Fruit fly (Drosophila melanogaster): Measurements from ENCODE around the gene Nepl13.

Gene Nepl13

dm6 chr3R:22784674-22785316, 23.9 kb upstream of the Nepl13 start:
- TF ChIP-seq gl (tag; optimal IDR thresholded peaks at IDR 0.05), result no peak
- TF ChIP-seq D1 (tag; optimal IDR thresholded peaks at IDR 0.05), result no peak
- no peak for TF ChIP-seq CG17806 (tag; optimal IDR thresholded peaks at IDR 0.05)
- no peak for TF ChIP-seq CG9948 (tag; optimal IDR thresholded peaks at IDR 0.05)
- no peak for TF ChIP-seq Snoo (tag; optimal IDR thresholded peaks at IDR 0.05)
- no peak for TF ChIP-seq Ets98B (GFP tag; IDR thresholded peaks at IDR 0.05)
- no peak for TF ChIP-seq CG32121 (GFP tag; IDR thresholded peaks at IDR 0.05)
- TF ChIP-seq EcR (GFP tag; optimal IDR thresholded peaks at IDR 0.05), result no peak
- no peak for TF ChIP-seq CG8159 (tag; optimal IDR thresholded peaks at IDR 0.05)
- TF ChIP-seq CG15710 (tag; optimal IDR thresholded peaks at IDR 0.05), result no peak
- TF ChIP-seq CG14655 (GFP tag; optimal IDR thresholded peaks at IDR 0.05), result no peak
- TF ChIP-seq rn (GFP tag; IDR thresholded peaks at IDR 0.05), result no peak
- no peak for TF ChIP-seq Pif1A (GFP tag; optimal IDR thresholded peaks at IDR 0.05)
- TF ChIP-seq CG12605 (GFP tag; IDR thresholded peaks at IDR 0.05), result no peak

dm6 chr3R:22781412-22781811, 20.5 kb upstream of the Nepl13 start:
- TF ChIP-seq CG15710 (tag; optimal IDR thresholded peaks at IDR 0.05) (peak; percentile 16), Ets98B (GFP tag; IDR thresholded peaks at IDR 0.05) (peak; percentile 96), D1 (tag; optimal IDR thresholded peaks at IDR 0.05) (no peak), Snoo (tag; optimal IDR thresholded peaks at IDR 0.05) (no peak), CG9948 (tag; optimal IDR thresholded peaks at IDR 0.05) (no peak), CG12605 (GFP tag; IDR thresholded peaks at IDR 0.05) (peak; percentile 74), Pif1B (GFP tag; optimal IDR thresholded peaks at IDR 0.05) (peak; percentile 54), Pif1A (GFP tag; optimal IDR thresholded peaks at IDR 0.05) (peak; percentile 57), CG14655 (GFP tag; optimal IDR thresholded peaks at IDR 0.05) (peak; percentile 28), CG4496 (GFP tag; IDR thresholded peaks at IDR 0.05) (peak; percentile 82), rn (GFP tag; IDR thresholded peaks at IDR 0.05) (no peak), CG8159 (tag; optimal IDR thresholded peaks at IDR 0.05) (no peak), CG32121 (GFP tag; IDR thresholded peaks at IDR 0.05) (peak; percentile 95), EcR (GFP tag; optimal IDR thresholded peaks at IDR 0.05) (peak; percentile 28), CG13204 (GFP tag; optimal IDR thresholded peaks at IDR 0.05) (peak; percentile 32), fd96Ca (GFP tag; IDR thresholded peaks at IDR 0.05) (peak; percentile 95)

- TF ChIP-seq CG4496 (GFP tag; IDR thresholded peaks at IDR 0.05), result peak; percentile 34; the same call in 1 of the 3 replicates
- TF ChIP-seq CG32121 (GFP tag; IDR thresholded peaks at IDR 0.05), result 0 out of 2 replicates have a peak, but pooled peaks have one; percentile 20
- no peak for TF ChIP-seq rn (GFP tag; IDR thresholded peaks at IDR 0.05)
- TF ChIP-seq fd96Ca (GFP tag; IDR thresholded peaks at IDR 0.05), result no peak
- TF ChIP-seq Snoo (tag; optimal IDR thresholded peaks at IDR 0.05), result no peak
Observed at dm6 chr3R:22780135-22780534, 19.3 kb upstream of the Nepl13 start.

- TF ChIP-seq rn (GFP tag; IDR thresholded peaks at IDR 0.05), result no peak
- TF ChIP-seq fd96Ca (GFP tag; IDR thresholded peaks at IDR 0.05), result no peak
- TF ChIP-seq Snoo (tag; optimal IDR thresholded peaks at IDR 0.05), result no peak
- TF ChIP-seq CG12605 (GFP tag; IDR thresholded peaks at IDR 0.05), result no peak
- TF ChIP-seq Pif1A (GFP tag; optimal IDR thresholded peaks at IDR 0.05), result no peak
- no peak for TF ChIP-seq Ets98B (GFP tag; IDR thresholded peaks at IDR 0.05)
- TF ChIP-seq CG13204 (GFP tag; optimal IDR thresholded peaks at IDR 0.05), result no peak
- no peak for TF ChIP-seq D1 (tag; optimal IDR thresholded peaks at IDR 0.05)
- no peak for TF ChIP-seq Pif1B (GFP tag; optimal IDR thresholded peaks at IDR 0.05)
Observed at dm6 chr3R:22776457-22776856, 15.6 kb upstream of the Nepl13 start.

- no peak for TF ChIP-seq CG10348 (GFP tag; IDR thresholded peaks at IDR 0.05)
- TF ChIP-seq CG9948 (tag; optimal IDR thresholded peaks at IDR 0.05), result no peak
- TF ChIP-seq rn (GFP tag; IDR thresholded peaks at IDR 0.05), result no peak
- TF ChIP-seq CG15710 (tag; optimal IDR thresholded peaks at IDR 0.05), result no peak
- TF ChIP-seq Pif1A (GFP tag; optimal IDR thresholded peaks at IDR 0.05), result no peak
- no peak for TF ChIP-seq CG12605 (GFP tag; IDR thresholded peaks at IDR 0.05)
- no peak for TF ChIP-seq Ets98B (GFP tag; IDR thresholded peaks at IDR 0.05)
- no peak for TF ChIP-seq D1 (tag; optimal IDR thresholded peaks at IDR 0.05)
Observed at dm6 chr3R:22771670-22772069, 10.8 kb upstream of the Nepl13 start, which contains the start of gene CG43095. Gene CG43095, minus strand, starts transcription at chr3R:22771770.

dm6 chr3R:22770887-22771286, 10.0 kb upstream of the Nepl13 start, which contains the start of gene CG43094:
Gene CG43094, minus strand, starts transcription at chr3R:22770987.
- TF ChIP-seq CG17806 (tag; optimal IDR thresholded peaks at IDR 0.05) (no peak), Pif1A (GFP tag; optimal IDR thresholded peaks at IDR 0.05) (no peak), CG4496 (GFP tag; IDR thresholded peaks at IDR 0.05) (no peak), CG9948 (tag; optimal IDR thresholded peaks at IDR 0.05) (no peak), CG13204 (GFP tag; optimal IDR thresholded peaks at IDR 0.05) (no peak), CG8301 (tag; optimal IDR thresholded peaks at IDR 0.05) (no peak), rn (GFP tag; IDR thresholded peaks at IDR 0.05) (no peak)

- TF ChIP-seq CG12605 (GFP tag; IDR thresholded peaks at IDR 0.05), result no peak
- TF ChIP-seq CG32121 (GFP tag; IDR thresholded peaks at IDR 0.05), result no peak
- no peak for TF ChIP-seq rn (GFP tag; IDR thresholded peaks at IDR 0.05)
- no peak for TF ChIP-seq CG17806 (tag; optimal IDR thresholded peaks at IDR 0.05)
- no peak for TF ChIP-seq Ets98B (GFP tag; IDR thresholded peaks at IDR 0.05)
- no peak for TF ChIP-seq CG8159 (tag; optimal IDR thresholded peaks at IDR 0.05)
Observed at dm6 chr3R:22770207-22770606, 9.3 kb upstream of the Nepl13 start, which contains the start of gene CG43093. Gene CG43093, minus strand, starts transcription at chr3R:22770307.

All from whole organism, pupa.